Worm (Caenorhabditis elegans) whole organism, L1 larva: ENCODE data around the gene nhr-258.

Source experiments
- efl-1 ChIP-seq, 4 experiments: fragments of 150-350 bp; optimal IDR thresholded peaks in 3 of 4; peaks in 1 of 4; 1 replicate in 1 of 4; 2 replicates in 3 of 4; lab custom pipeline; 2014; ENCODE audit warnings: missing biosample characterization in 2 of 4, missing genetic modification characterization in 2 of 4, missing genetic modification reagents in 2 of 4
- mdl-1 ChIP-seq, 2 experiments: fragments of 150-350 bp; optimal IDR thresholded peaks; 2 replicates each; lab custom pipeline; 2014 to 2017; ENCODE audit warnings: missing biosample characterization in 2 of 2, missing genetic modification characterization in 2 of 2, inconsistent platforms in 1 of 2
- nhr-12 ChIP-seq: sonication (generic microtip); optimal IDR thresholded peaks from 2 replicates; lab custom pipeline; 2017; ENCODE audit warnings: missing biosample characterization, missing genetic modification characterization
- nhr-237 ChIP-seq: fragments of 150-350 bp; optimal IDR thresholded peaks from 2 replicates; lab custom pipeline; 2014; ENCODE audit warnings: missing biosample characterization, missing genetic modification characterization
- pag-3 ChIP-seq: sonication (generic microtip); optimal IDR thresholded peaks from 2 replicates; lab custom pipeline; 2017; ENCODE audit warnings: missing genetic modification characterization, mild to moderate bottlenecking, missing compliant biosample characterization, antibody characterized with exemption, borderline replicate concordance; ENCODE audit not compliant: insufficient read depth
- vab-15 ChIP-seq: sonication (generic microtip); optimal IDR thresholded peaks from 2 replicates; lab custom pipeline; 2017; ENCODE audit warnings: missing genotype, mild to moderate bottlenecking, missing genetic modification characterization, missing compliant biosample characterization
- ztf-11 ChIP-seq, 2 experiments: sonication (generic microtip); optimal IDR thresholded peaks; 2 replicates each; lab custom pipeline; 2016 to 2017; ENCODE audit warnings: missing genetic modification characterization in 2 of 2, missing biosample characterization in 1 of 2, missing compliant biosample characterization in 1 of 2

DNA sequence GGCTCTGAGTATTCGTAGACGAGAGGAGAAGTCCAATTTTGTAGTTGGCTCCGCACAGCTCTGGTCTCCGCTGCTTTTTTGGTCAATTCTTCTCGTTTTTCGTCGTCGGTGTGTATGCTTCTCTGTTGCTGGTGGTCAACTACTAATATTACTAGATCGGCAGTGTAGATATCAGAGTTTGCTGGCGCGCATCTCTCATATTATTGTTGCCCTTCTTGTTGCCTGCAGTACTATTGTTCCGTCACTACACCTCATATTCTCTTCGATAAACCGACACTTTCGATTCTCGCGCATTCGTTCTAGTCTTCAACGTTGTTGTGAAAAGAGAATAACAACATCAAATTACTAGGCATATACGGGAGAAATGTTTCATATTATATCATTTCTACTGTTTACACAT is 35.4 kb downstream of the nhr-258 start:
- TF ChIP-seq nhr-237 (tag; lab: Kevin White, UChicago) (no peak), ztf-11 (tag; optimal IDR thresholded peaks at IDR 0.05; lab: Kevin White, UChicago) (no peak), nhr-12 (tag; lab: Kevin White, UChicago) (no peak), vab-15 (tag; lab: Kevin White, UChicago) (no peak), efl-1 (optimal IDR thresholded peaks at IDR 0.05; lab: Kevin White, UChicago) (no peak), efl-1 (GFP tag; optimal IDR thresholded peaks at IDR 0.05 in 1 of 2; lab: Kevin White, UChicago) (no peak), mdl-1 (tag; optimal IDR thresholded peaks at IDR 0.05; lab: Kevin White, UChicago) (no peak), pag-3 (tag; lab: Kevin White, UChicago) (no peak)
